Worm (Caenorhabditis elegans): ENCODE measurements around the gene tmem-138.

Gene tmem-138

DNA sequence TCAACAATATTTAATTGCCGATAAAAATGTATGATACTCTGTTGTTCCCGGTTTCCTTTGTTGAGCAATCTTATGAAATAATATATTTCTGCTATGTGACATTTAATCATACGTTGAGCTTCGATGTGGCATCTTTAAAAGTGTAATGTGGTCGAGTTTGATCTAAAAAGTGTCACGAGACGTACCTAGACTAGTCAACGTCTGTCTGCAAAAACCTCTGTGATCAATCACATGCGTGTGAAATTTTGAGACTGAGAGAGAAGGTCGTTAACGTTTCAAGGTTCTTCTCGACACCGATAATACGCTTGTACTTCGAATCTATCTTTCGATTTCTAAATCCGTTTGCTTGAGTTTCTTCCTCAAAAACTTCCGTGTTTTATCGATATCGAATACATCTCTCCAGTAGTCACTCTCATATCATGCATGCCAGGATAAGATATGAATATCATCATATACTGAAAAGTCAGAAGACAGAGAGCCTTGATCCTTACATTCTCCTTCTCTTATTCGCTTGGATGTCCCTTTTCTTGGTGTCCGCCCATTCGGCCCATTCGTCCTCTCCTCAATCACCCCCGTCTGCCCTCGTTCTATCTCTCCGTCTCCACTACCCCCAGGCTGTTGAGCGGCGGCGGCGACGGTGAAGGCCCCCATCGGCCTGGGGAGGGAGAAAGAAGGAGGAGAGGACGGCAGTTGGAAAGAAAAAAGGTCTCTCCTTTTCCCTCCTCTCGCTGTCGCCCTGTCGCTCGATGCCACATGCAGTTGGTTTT, 28.7 kb upstream of the tmem-138 start (continued):
- TF ChIP-seq ceh-18 (tag; optimal IDR thresholded peaks at IDR 0.05) (peak; percentile 58), ttx-3 (tag; optimal IDR thresholded peaks at IDR 0.05) (peak; percentile 17), zip-5 (tag; optimal IDR thresholded peaks at IDR 0.05) (no peak), eyg-1 (tag; optimal IDR thresholded peaks at IDR 0.05) (no peak), hlh-15 (tag; optimal IDR thresholded peaks at IDR 0.05) (no peak), fax-1 (tag; optimal IDR thresholded peaks at IDR 0.05) (no peak), ceh-24 (tag; optimal IDR thresholded peaks at IDR 0.05) (no peak), nfya-1 (tag; optimal IDR thresholded peaks at IDR 0.05) (peak; percentile 67), sox-2 (GFP tag; IDR thresholded peaks at IDR 0.05) (no peak), rnt-1 (tag; optimal IDR thresholded peaks at IDR 0.05) (peak; percentile 25), ceh-45 (GFP tag; IDR thresholded peaks at IDR 0.05) (peak; percentile 49; the same call in 1 of the 2 replicates), K02D7.2 (tag; optimal IDR thresholded peaks at IDR 0.05) (no peak), pag-3 (tag; optimal IDR thresholded peaks at IDR 0.05; ENCODE audit: borderline replicate concordance) (no peak), hlh-6 (tag; optimal IDR thresholded peaks at IDR 0.05) (peak; percentile 72), gmeb-2 (tag; optimal IDR thresholded peaks at IDR 0.05) (no peak), sox-4 (tag; optimal IDR thresholded peaks at IDR 0.05) (peak; percentile 63), dve-1 (tag; optimal IDR thresholded peaks at IDR 0.05) (no peak), fkh-10 (GFP tag; optimal IDR thresholded peaks at IDR 0.05) (no peak), unc-86 (tag; optimal IDR thresholded peaks at IDR 0.05) (no peak), syd-9 (tag; optimal IDR thresholded peaks at IDR 0.05) (peak; percentile 70), ahr-1 (tag; optimal IDR thresholded peaks at IDR 0.05) (no peak), K09A11.1 (tag; optimal IDR thresholded peaks at IDR 0.05; ENCODE audit: insufficient read depth) (no peak), nhr-232 (tag; optimal IDR thresholded peaks at IDR 0.05) (peak; percentile 39), pros-1 (tag; optimal IDR thresholded peaks at IDR 0.05) (peak; percentile 52), ztf-16 (tag; optimal IDR thresholded peaks at IDR 0.05) (no peak), ceh-14 (tag; optimal IDR thresholded peaks at IDR 0.05) (peak; percentile 30), unc-55 (GFP tag; optimal IDR thresholded peaks at IDR 0.05) (no peak), ceh-31 (tag; optimal IDR thresholded peaks at IDR 0.05) (peak; percentile 66), lim-6 (tag; optimal IDR thresholded peaks at IDR 0.05) (no peak), ceh-19 (GFP tag; optimal IDR thresholded peaks at IDR 0.05) (no peak)

ce11 chrII:8129040-8129387, 28.1 kb upstream of the tmem-138 start:
- TF ChIP-seq T23F11.4 (GFP tag; optimal IDR thresholded peaks at IDR 0.05) (no peak), unc-55 (GFP tag; optimal IDR thresholded peaks at IDR 0.05) (no peak), pax-1 (tag; optimal IDR thresholded peaks at IDR 0.05) (no peak), unc-86 (tag; optimal IDR thresholded peaks at IDR 0.05) (no peak), ztf-16 (tag; optimal IDR thresholded peaks at IDR 0.05) (no peak), dve-1 (tag; optimal IDR thresholded peaks at IDR 0.05) (no peak), unc-3 (GFP tag; conservative IDR thresholded peaks at IDR 0.05) (no peak), unc-3 (tag; optimal IDR thresholded peaks at IDR 0.05) (no peak), sox-4 (tag; optimal IDR thresholded peaks at IDR 0.05) (no peak), npax-4 (tag; optimal IDR thresholded peaks at IDR 0.05) (no peak), mec-3 (tag; optimal IDR thresholded peaks at IDR 0.05; ENCODE audit: borderline replicate concordance) (no peak), pqm-1 (tag; optimal IDR thresholded peaks at IDR 0.05) (no peak), madf-2 (tag; optimal IDR thresholded peaks at IDR 0.05) (no peak), C08G9.2 (tag; optimal IDR thresholded peaks at IDR 0.05) (no peak), elt-2 (tag; optimal IDR thresholded peaks at IDR 0.05) (no peak), hlh-15 (tag; optimal IDR thresholded peaks at IDR 0.05) (no peak), ceh-9 (tag; optimal IDR thresholded peaks at IDR 0.05) (no peak), ceh-45 (GFP tag; IDR thresholded peaks at IDR 0.05) (no peak)
